Fruit fly (Drosophila melanogaster) whole organism, embryonic: Measurements from ENCODE around the gene MED15.

ENCODE experiments used
- Awh ChIP-seq: fragments of 200-800 bp; sonication (Bioruptor generic); IDR thresholded peaks from 2 replicates; pipeline ENCODE4, ENCODE4 v1.3.6; 2022; ENCODE audit warnings: missing biosample characterization, missing genetic modification characterization
- Bdp1 ChIP-seq: fragments of 200-800 bp; sonication (Bioruptor generic); optimal IDR thresholded peaks from 3 replicates; lab custom pipeline; 2016; ENCODE audit warnings: missing biosample characterization, missing genetic modification characterization
- C15 ChIP-seq: fragments of 200-800 bp; sonication (Bioruptor generic); IDR thresholded peaks from 3 replicates; pipeline ENCODE4 v1.3.6; 2022; ENCODE audit warnings: missing biosample characterization, missing genetic modification characterization
- CG10274 ChIP-seq: fragments of 200-800 bp; sonication (Bioruptor generic); optimal IDR thresholded peaks from 3 replicates; lab custom pipeline; 2017; ENCODE audit warnings: missing biosample characterization, mild to moderate bottlenecking, missing genetic modification characterization
- CG11504 ChIP-seq: fragments of 200-800 bp; sonication (Bioruptor generic); optimal IDR thresholded peaks from 3 replicates; lab custom pipeline; 2019; ENCODE audit warnings: missing biosample characterization, mild to moderate bottlenecking, missing genetic modification characterization, moderate library complexity
- CG11560 ChIP-seq: fragments of 200-800 bp; sonication (Bioruptor generic); IDR thresholded peaks from 3 replicates; pipeline ENCODE4 v1.3.6; 2022; ENCODE audit warnings: missing biosample characterization, missing genetic modification characterization
- CG12071 ChIP-seq: fragments of 200-800 bp; sonication (Bioruptor generic); optimal IDR thresholded peaks from 3 replicates; lab custom pipeline; 2018; ENCODE audit warnings: missing biosample characterization, mild to moderate bottlenecking, missing genetic modification characterization
- CG12219 ChIP-seq: fragments of 200-800 bp; sonication (Bioruptor generic); optimal IDR thresholded peaks from 3 replicates; lab custom pipeline; 2018; ENCODE audit warnings: missing biosample characterization, mild to moderate bottlenecking, missing genetic modification characterization
- CG12744 ChIP-seq: fragments of 200-800 bp; sonication (Bioruptor generic); optimal IDR thresholded peaks from 2 replicates; lab custom pipeline; 2016; ENCODE audit warnings: missing biosample characterization, missing genetic modification characterization
- CG16815 ChIP-seq: fragments of 200-800 bp; sonication (Bioruptor generic); optimal IDR thresholded peaks from 3 replicates; lab custom pipeline; 2017; ENCODE audit warnings: missing biosample characterization, mild to moderate bottlenecking, missing genetic modification characterization
- CG32772 ChIP-seq: fragments of 200-800 bp; sonication (Bioruptor generic); IDR thresholded peaks from 2 replicates; pipeline ENCODE4 v1.3.6; 2022; ENCODE audit warnings: missing biosample characterization, missing genetic modification characterization
- CG4854 ChIP-seq: fragments of 200-800 bp; sonication (Bioruptor generic); optimal IDR thresholded peaks from 2 replicates; lab custom pipeline; 2016; ENCODE audit warnings: missing biosample characterization, missing genetic modification characterization, inconsistent platforms
- CG6765 ChIP-seq: fragments of 200-800 bp; sonication (Bioruptor generic); optimal IDR thresholded peaks from 3 replicates; lab custom pipeline; 2017; ENCODE audit warnings: missing biosample characterization, mild to moderate bottlenecking, missing genetic modification characterization
- CG7839 ChIP-seq: fragments of 200-800 bp; sonication (Bioruptor generic); optimal IDR thresholded peaks from 3 replicates; lab custom pipeline; 2018; ENCODE audit warnings: missing biosample characterization, mild to moderate bottlenecking, missing genetic modification characterization, moderate library complexity
- CG9797 ChIP-seq: fragments of 200-800 bp; sonication (Bioruptor generic); optimal IDR thresholded peaks from 3 replicates; lab custom pipeline; 2018; ENCODE audit warnings: missing biosample characterization, mild to moderate bottlenecking, missing genetic modification characterization
- CG9817 ChIP-seq: fragments of 200-800 bp; sonication (Bioruptor generic); optimal IDR thresholded peaks from 2 replicates; lab custom pipeline; 2018; ENCODE audit warnings: missing biosample characterization, mild to moderate bottlenecking, missing genetic modification characterization, moderate library complexity
- Dad ChIP-seq: fragments of 200-800 bp; sonication (Bioruptor generic); optimal IDR thresholded peaks from 3 replicates; lab custom pipeline; 2016; ENCODE audit warnings: missing biosample characterization, missing genetic modification characterization
- ERR ChIP-seq: fragments of 200-800 bp; sonication (Bioruptor generic); optimal IDR thresholded peaks from 2 replicates; lab custom pipeline; 2016; ENCODE audit warnings: missing biosample characterization, missing genetic modification characterization
- Hey ChIP-seq: fragments of 200-800 bp; sonication (Bioruptor generic); optimal IDR thresholded peaks from 3 replicates; lab custom pipeline; 2018; ENCODE audit warnings: missing biosample characterization, mild to moderate bottlenecking, missing genetic modification characterization
- Hmr ChIP-seq: fragments of 200-800 bp; sonication (Bioruptor generic); optimal IDR thresholded peaks from 3 replicates; lab custom pipeline; 2017; ENCODE audit warnings: mild to moderate bottlenecking, missing biosample characterization, missing genetic modification reagents, missing genetic modification characterization
- Jarid2 ChIP-seq: fragments of 200-800 bp; sonication (Bioruptor generic); optimal IDR thresholded peaks from 3 replicates; lab custom pipeline; 2017; ENCODE audit warnings: mild to moderate bottlenecking, missing biosample characterization, missing genetic modification reagents, missing genetic modification characterization
- Ptx1 ChIP-seq: fragments of 200-800 bp; sonication (Bioruptor generic); IDR thresholded peaks from 2 replicates; pipeline ENCODE4 v1.3.6; 2022; ENCODE audit warnings: missing biosample characterization, missing genetic modification characterization
- ab ChIP-seq: fragments of 200-800 bp; sonication (Bioruptor generic); optimal IDR thresholded peaks from 2 replicates; lab custom pipeline; 2016; ENCODE audit warnings: missing biosample characterization, missing genetic modification characterization
- ase ChIP-seq: fragments of 200-800 bp; sonication (Bioruptor generic); IDR thresholded peaks from 3 replicates; pipeline ENCODE4 v1.3.6; 2022; ENCODE audit warnings: missing biosample characterization, missing genetic modification characterization
- ato ChIP-seq: fragments of 200-800 bp; sonication (Bioruptor generic); IDR thresholded peaks from 2 replicates; pipeline ENCODE4 v1.3.6; 2022; ENCODE audit warnings: missing biosample characterization, missing genetic modification characterization; ENCODE audit not compliant: partially characterized antibody
- az2 ChIP-seq: fragments of 200-800 bp; sonication (Bioruptor generic); optimal IDR thresholded peaks from 3 replicates; lab custom pipeline; 2016; ENCODE audit warnings: missing biosample characterization, missing genetic modification characterization
- croc ChIP-seq: fragments of 200-800 bp; sonication (Bioruptor generic); conservative IDR thresholded peaks from 3 replicates; pipeline ENCODE4 v1.3.6; 2022; ENCODE audit warnings: missing biosample characterization, missing genetic modification characterization
- ewg ChIP-seq: fragments of 200-800 bp; sonication (Bioruptor generic); optimal IDR thresholded peaks from 3 replicates; lab custom pipeline; 2017; ENCODE audit warnings: mild to moderate bottlenecking, missing biosample characterization, missing genetic modification reagents, missing genetic modification characterization
- fd102C ChIP-seq: fragments of 200-800 bp; sonication (Bioruptor generic); optimal IDR thresholded peaks from 2 replicates; lab custom pipeline; 2018; ENCODE audit warnings: missing biosample characterization, mild to moderate bottlenecking, missing genetic modification characterization, moderate library complexity
- fu2 ChIP-seq: fragments of 200-800 bp; sonication (Bioruptor generic); optimal IDR thresholded peaks from 2 replicates; lab custom pipeline; 2016; ENCODE audit warnings: missing biosample characterization, missing genetic modification characterization
- jigr1 ChIP-seq: fragments of 200-800 bp; sonication (Bioruptor generic); IDR thresholded peaks from 3 replicates; pipeline ENCODE4 v1.3.6; 2022; ENCODE audit warnings: missing biosample characterization, missing genetic modification characterization
- jing ChIP-seq: fragments of 200-800 bp; sonication (Bioruptor generic); optimal IDR thresholded peaks from 2 replicates; lab custom pipeline; 2018; ENCODE audit warnings: missing biosample characterization, mild to moderate bottlenecking, missing genetic modification characterization
- knrl ChIP-seq: fragments of 200-800 bp; sonication (Bioruptor generic); IDR thresholded peaks from 3 replicates; pipeline ENCODE4 v1.3.6; 2022; ENCODE audit warnings: missing biosample characterization, missing genetic modification characterization; ENCODE audit not compliant: partially characterized antibody
- mam ChIP-seq: fragments of 200-800 bp; sonication (Bioruptor generic); optimal IDR thresholded peaks from 3 replicates; lab custom pipeline; 2016; ENCODE audit warnings: missing biosample characterization, missing genetic modification characterization
- nmo ChIP-seq: fragments of 200-800 bp; sonication (Bioruptor generic); optimal IDR thresholded peaks from 2 replicates; lab custom pipeline; 2018; ENCODE audit warnings: missing biosample characterization, mild to moderate bottlenecking, missing genetic modification characterization, moderate library complexity
- nom ChIP-seq: fragments of 200-800 bp; sonication (Bioruptor generic); optimal IDR thresholded peaks from 2 replicates; lab custom pipeline; 2017; ENCODE audit warnings: missing biosample characterization, missing genetic modification characterization, mild to moderate bottlenecking, moderate library complexity, missing genetic modification reagents
- pho ChIP-seq: fragments of 200-800 bp; sonication (Bioruptor generic); optimal IDR thresholded peaks from 2 replicates; lab custom pipeline; 2016; ENCODE audit warnings: missing biosample characterization, missing genetic modification characterization
- pnt ChIP-seq: fragments of 200-800 bp; sonication (Bioruptor generic); optimal IDR thresholded peaks from 3 replicates; lab custom pipeline; 2016; ENCODE audit warnings: missing biosample characterization, missing genetic modification characterization
- psq ChIP-seq: fragments of 200-800 bp; sonication (Bioruptor generic); optimal IDR thresholded peaks from 2 replicates; lab custom pipeline; 2017; ENCODE audit warnings: missing biosample characterization, missing genetic modification characterization
- pum ChIP-seq: fragments of 200-800 bp; sonication (Bioruptor generic); optimal IDR thresholded peaks from 2 replicates; lab custom pipeline; 2016; ENCODE audit warnings: missing biosample characterization, missing genetic modification characterization
- run ChIP-seq: fragments of 200-800 bp; sonication (Bioruptor generic); optimal IDR thresholded peaks from 3 replicates; lab custom pipeline; 2018; ENCODE audit warnings: missing biosample characterization, mild to moderate bottlenecking, missing genetic modification characterization
- sob ChIP-seq: fragments of 200-800 bp; sonication (Bioruptor generic); IDR thresholded peaks from 2 replicates; pipeline ENCODE4 v1.3.6; 2022; ENCODE audit warnings: missing biosample characterization, missing genetic modification characterization
- stwl ChIP-seq: fragments of 200-800 bp; sonication (Bioruptor generic); optimal IDR thresholded peaks from 3 replicates; lab custom pipeline; 2018; ENCODE audit warnings: missing biosample characterization, mild to moderate bottlenecking, missing genetic modification characterization, moderate library complexity
- tll ChIP-seq, 2 experiments: fragments of 200-800 bp in 1 of 2; fragments of >200 bp in 1 of 2; sonication (Bioruptor generic) in 1 of 2; optimal IDR thresholded peaks; 2 replicates each; lab custom pipeline; 2017 to 2019; ENCODE audit warnings: missing biosample characterization in 2 of 2, missing genetic modification characterization in 2 of 2, mild to moderate bottlenecking in 1 of 2, moderate library complexity in 1 of 2
- tx ChIP-seq: fragments of 200-800 bp; sonication (Bioruptor generic); optimal IDR thresholded peaks from 2 replicates; lab custom pipeline; 2016; ENCODE audit warnings: missing biosample characterization, missing genetic modification characterization
- vnd ChIP-seq: fragments of 200-800 bp; sonication (Bioruptor generic); IDR thresholded peaks from 3 replicates; pipeline ENCODE4 v1.3.6; 2022; ENCODE audit warnings: missing biosample characterization, missing genetic modification characterization; ENCODE audit not compliant: partially characterized antibody
- wor ChIP-seq: fragments of 200-800 bp; sonication (Bioruptor generic); IDR thresholded peaks from 2 replicates; pipeline ENCODE4 v1.3.6; 2022; ENCODE audit warnings: missing biosample characterization, missing genetic modification characterization
- zen ChIP-seq: fragments of 200-800 bp; sonication (Bioruptor generic); optimal IDR thresholded peaks from 3 replicates; lab custom pipeline; 2018; ENCODE audit warnings: missing biosample characterization, mild to moderate bottlenecking, missing genetic modification characterization, moderate library complexity
- zfh2 ChIP-seq: fragments of 200-800 bp; sonication (Bioruptor generic); optimal IDR thresholded peaks from 2 replicates; lab custom pipeline; 2016; ENCODE audit warnings: missing biosample characterization, missing genetic modification characterization

MED15 gene

DNA sequence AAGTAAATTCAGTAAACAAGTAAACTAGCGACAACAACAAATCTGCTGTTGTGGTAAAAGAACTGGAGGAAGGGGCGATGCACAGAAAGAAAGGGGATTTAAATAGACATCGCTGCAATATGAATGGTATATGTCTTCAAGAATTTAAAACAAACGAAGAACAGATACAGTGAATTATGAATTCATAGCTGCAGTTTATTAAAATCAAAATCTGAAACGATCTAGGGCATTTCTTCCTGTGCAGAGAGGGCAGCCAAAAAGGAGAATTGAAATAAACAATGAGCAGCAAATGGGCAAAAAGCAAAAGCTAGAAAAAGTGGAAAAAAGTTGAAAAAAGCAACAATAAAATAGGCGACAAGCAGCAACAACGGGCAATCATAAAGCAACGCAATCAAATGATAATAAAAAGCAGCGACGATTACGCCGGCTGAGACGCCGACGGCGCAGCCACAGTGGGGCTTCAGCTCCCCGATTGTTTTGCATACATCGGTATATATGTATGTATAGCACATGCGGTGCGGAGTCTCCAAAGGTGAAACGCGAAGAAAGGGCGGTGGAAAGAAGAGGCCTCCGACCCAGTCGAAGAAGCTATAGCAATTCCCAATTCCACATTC, 4.0 kb upstream of the MED15 start (continued):
- TF ChIP-seq wor, result peak; percentile 64
- TF ChIP-seq nmo, result peak; percentile 79
- peak; percentile 49 for TF ChIP-seq ERR (GFP tag; lab: Kevin White, UChicago)
- TF ChIP-seq Ptx1 (GFP tag; lab: Robert Waterston, UW), result peak; percentile 84
- 0 out of 3 replicates have a peak, but pooled peaks have one; percentile 43 for TF ChIP-seq CG11560 (tag; lab: Robert Waterston, UW)
- TF ChIP-seq CG11504 (tag; lab: Kevin White, UChicago), result peak; percentile 82
- no peak for TF ChIP-seq stwl
- peak; percentile 64 for TF ChIP-seq pum (GFP tag; lab: Kevin White, UChicago)
- peak; percentile 34 for TF ChIP-seq jing
- TF ChIP-seq CG12744 (GFP tag; lab: Kevin White, UChicago), result peak; percentile 33
- no peak for TF ChIP-seq CG9817 (tag; lab: Kevin White, UChicago)
- peak; percentile 33 for TF ChIP-seq nom (GFP tag; lab: Kevin White, UChicago)
- peak; percentile 71 for TF ChIP-seq az2 (GFP tag; lab: Kevin White, UChicago)
- no peak for TF ChIP-seq knrl (GFP tag; lab: Robert Waterston, UW)
- TF ChIP-seq tll (GFP tag; optimal IDR thresholded peaks at IDR 0.05; lab: Kevin White, UChicago), result no peak
- TF ChIP-seq Hmr (GFP tag; lab: Kevin White, UChicago), result peak; percentile 77
- peak; percentile 65 for TF ChIP-seq ewg
- peak; percentile 77 for TF ChIP-seq mam (GFP tag; lab: Kevin White, UChicago)
- TF ChIP-seq zfh2, result peak; percentile 76
- peak; percentile 37 for TF ChIP-seq Jarid2 (GFP tag; lab: Kevin White, UChicago)
- peak; percentile 57 for TF ChIP-seq Dad (GFP tag; lab: Kevin White, UChicago)
- TF ChIP-seq Bdp1, result peak; percentile 59
- peak; percentile 73 for TF ChIP-seq fu2 (GFP tag; lab: Kevin White, UChicago)
- TF ChIP-seq CG12071, result peak; percentile 75
- peak; percentile 64; the same call in 1 of the 2 replicates for TF ChIP-seq sob
- TF ChIP-seq Hey (tag; lab: Kevin White, UChicago), result no peak
- 0 out of 3 replicates have a peak, but pooled peaks have one; percentile 36 for TF ChIP-seq C15
- peak; percentile 53 for TF ChIP-seq CG6765
- TF ChIP-seq pnt, result peak; percentile 54
- peak; percentile 23 for TF ChIP-seq tx (GFP tag; lab: Kevin White, UChicago)
- TF ChIP-seq fd102C (GFP tag; lab: Kevin White, UChicago), result no peak
- peak; percentile 57; the same call in 2 of the 3 replicates for TF ChIP-seq croc (GFP tag; lab: Robert Waterston, UW)
- peak; percentile 81 for TF ChIP-seq CG32772
- no peak for TF ChIP-seq CG9797 (GFP tag; lab: Kevin White, UChicago)
- TF ChIP-seq pho, result peak; percentile 73
- TF ChIP-seq CG16815, result peak; percentile 36
- peak; percentile 54 for TF ChIP-seq run
- TF ChIP-seq CG4854, result no peak
- TF ChIP-seq vnd, result no peak
- TF ChIP-seq ab (GFP tag; lab: Kevin White, UChicago), result no peak
- peak; percentile 2 for TF ChIP-seq zen (tag; lab: Kevin White, UChicago)
- peak; percentile 82 for TF ChIP-seq CG7839 (tag; lab: Kevin White, UChicago)
- TF ChIP-seq jigr1 (GFP tag; lab: Robert Waterston, UW), result peak; percentile 57; the same call in 1 of the 3 replicates
- TF ChIP-seq psq (GFP tag; lab: Kevin White, UChicago), result peak; percentile 54
- peak; percentile 76 for TF ChIP-seq Awh (GFP tag; lab: Robert Waterston, UW)
- peak; percentile 82 for TF ChIP-seq ase
- no peak for TF ChIP-seq ato
- TF ChIP-seq CG10274 (GFP tag; lab: Kevin White, UChicago), result peak; percentile 45
- peak; percentile 70 for TF ChIP-seq CG12219 (GFP tag; lab: Kevin White, UChicago)
